Worm (Caenorhabditis elegans) whole organism, L2 larva: ENCODE data around the gene C43D7.7.
"Not testable (repeated sequence)": the region's sequence is repeated elsewhere in the genome, so short reads cannot be mapped to it uniquely, and the experiment has no call there.

Experiments used
- R02D3.7 ChIP-seq: fragments of 150-350 bp; optimal IDR thresholded peaks from 2 replicates; lab custom pipeline; 2014; ENCODE audit warnings: missing biosample characterization, missing genetic modification characterization
- ama-1 ChIP-seq: fragments of 150-350 bp; optimal IDR thresholded peaks from 2 replicates; lab custom pipeline; 2018; ENCODE audit warnings: inconsistent platforms
- lin-11 ChIP-seq: fragments of 150-350 bp; sonication (generic microtip); optimal IDR thresholded peaks from 2 replicates; lab custom pipeline; 2014; ENCODE audit warnings: missing biosample characterization, missing genetic modification characterization, inconsistent platforms, mixed read lengths
- skn-1 ChIP-seq: sonication (generic microtip); optimal IDR thresholded peaks from 2 replicates; lab custom pipeline; 2017; ENCODE audit warnings: missing biosample characterization, missing genetic modification characterization
- unc-55 ChIP-seq: fragments of 150-350 bp; sonication (generic microtip); optimal IDR thresholded peaks from 3 replicates; lab custom pipeline; 2014; ENCODE audit warnings: missing biosample characterization, missing genetic modification reagents, missing genetic modification characterization
- unc-62 ChIP-seq: fragments of 150-350 bp; optimal IDR thresholded peaks from 2 replicates; lab custom pipeline; 2014; ENCODE audit warnings: missing biosample characterization, missing genetic modification reagents, missing genetic modification characterization
- zag-1 ChIP-seq: fragments of 150-350 bp; optimal IDR thresholded peaks from 2 replicates; lab custom pipeline; 2014; ENCODE audit warnings: missing biosample characterization, missing genetic modification characterization
- ztf-1 ChIP-seq: fragments of 200-800 bp; sonication (Bioruptor generic); conservative IDR thresholded peaks from 2 replicates; pipeline ENCODE4 v1.3.6; 2022; ENCODE audit warnings: missing genetic modification characterization, missing compliant biosample characterization
- ztf-11 ChIP-seq: sonication (generic microtip); optimal IDR thresholded peaks from 2 replicates; lab custom pipeline; 2017; ENCODE audit warnings: missing biosample characterization, missing genetic modification characterization

DNA sequence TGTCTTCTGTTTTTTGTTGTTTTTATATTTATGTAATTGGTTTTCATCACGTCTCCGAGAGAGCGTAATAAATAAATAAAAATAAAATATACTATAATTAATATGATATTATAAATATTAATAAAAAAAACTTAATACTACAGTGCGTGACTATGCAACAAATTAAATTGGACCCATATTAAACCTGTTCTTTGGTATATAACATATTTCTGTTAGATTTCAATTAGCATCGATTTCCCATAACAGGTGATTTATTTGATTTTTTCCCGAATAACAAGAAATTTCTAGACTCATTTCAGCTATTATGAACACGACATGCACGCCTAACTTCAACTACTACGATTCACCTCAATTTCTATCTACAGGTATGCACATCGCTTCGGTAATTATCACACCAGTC lies 2.3 kb downstream of the C43D7.7 start, which contains the start of gene srh-208:
- not testable (repeated sequence) for TF ChIP-seq unc-55; zag-1; ama-1; unc-62 (GFP tag; lab: Kevin White, UChicago); R02D3.7; lin-11 (tag; lab: Kevin White, UChicago); skn-1 (tag; lab: Kevin White, UChicago); ztf-1; ztf-11
